Fruit fly (Drosophila melanogaster) whole organism, embryonic: ENCODE results near the gene CG13850.

Experiments used
- Aef1 ChIP-seq: fragments of 200-800 bp; sonication (Bioruptor generic); IDR thresholded peaks from 3 replicates; pipeline ENCODE4 v1.3.6; 2022; ENCODE audit warnings: missing biosample characterization, missing genetic modification characterization
- Atf6 ChIP-seq: fragments of 200-800 bp; sonication (Bioruptor generic); IDR thresholded peaks from 2 replicates; pipeline ENCODE4 v1.3.6; 2022; ENCODE audit warnings: missing biosample characterization, missing genetic modification characterization
- CG10462 ChIP-seq: fragments of 200-800 bp; sonication (Bioruptor generic); optimal IDR thresholded peaks from 2 replicates; lab custom pipeline; 2016; ENCODE audit warnings: missing biosample characterization, missing genetic modification characterization
- CG10959 ChIP-seq: fragments of 200-800 bp; sonication (Bioruptor generic); IDR thresholded peaks from 2 replicates; pipeline ENCODE4 v1.3.6; 2022; ENCODE audit warnings: missing biosample characterization, missing genetic modification characterization
- CG11456 ChIP-seq: fragments of 200-800 bp; sonication (Bioruptor generic); IDR thresholded peaks from 3 replicates; pipeline ENCODE4 v1.3.6; 2022; ENCODE audit warnings: missing biosample characterization, missing genetic modification characterization
- CG12769 ChIP-seq: fragments of 200-800 bp; sonication (Bioruptor generic); optimal IDR thresholded peaks from 2 replicates; lab custom pipeline; 2019; ENCODE audit warnings: missing biosample characterization, mild to moderate bottlenecking, missing genetic modification characterization, moderate library complexity
- CG14014 ChIP-seq: fragments of 200-800 bp; sonication (Bioruptor generic); IDR thresholded peaks from 2 replicates; pipeline ENCODE4 v1.3.6; 2022; ENCODE audit warnings: missing biosample characterization, missing genetic modification characterization
- CG14965 ChIP-seq: fragments of 200-800 bp; sonication (Bioruptor generic); optimal IDR thresholded peaks from 2 replicates; lab custom pipeline; 2016; ENCODE audit warnings: missing biosample characterization, missing genetic modification characterization, borderline replicate concordance
- CG1602 ChIP-seq: fragments of 200-800 bp; sonication (Bioruptor generic); optimal IDR thresholded peaks from 3 replicates; lab custom pipeline; 2016; ENCODE audit warnings: missing biosample characterization, missing genetic modification characterization
- CG17829 ChIP-seq: fragments of 200-800 bp; optimal IDR thresholded peaks from 2 replicates; lab custom pipeline; 2019; ENCODE audit warnings: missing biosample characterization, mild to moderate bottlenecking, missing genetic modification characterization, moderate library complexity
- CG2120 ChIP-seq: fragments of 200-800 bp; sonication (Bioruptor generic); optimal IDR thresholded peaks from 3 replicates; lab custom pipeline; 2016; ENCODE audit warnings: missing biosample characterization, missing genetic modification characterization
- CG2889 ChIP-seq: fragments of 200-800 bp; sonication (Bioruptor generic); IDR thresholded peaks from 3 replicates; pipeline ENCODE4 v1.3.6; 2022; ENCODE audit warnings: missing biosample characterization, missing genetic modification characterization
- CG30403 ChIP-seq: fragments of 200-800 bp; sonication (Bioruptor generic); optimal IDR thresholded peaks from 3 replicates; lab custom pipeline; 2016; ENCODE audit warnings: missing biosample characterization, missing genetic modification characterization
- CG31441 ChIP-seq: fragments of 200-800 bp; sonication (Bioruptor generic); IDR thresholded peaks from 2 replicates; pipeline ENCODE4 v1.3.6; 2022; ENCODE audit warnings: missing biosample characterization, missing genetic modification characterization
- CG42726 ChIP-seq: fragments of 200-800 bp; sonication (Bioruptor generic); IDR thresholded peaks from 2 replicates; pipeline ENCODE4 v1.3.6; 2022; ENCODE audit warnings: missing biosample characterization, missing genetic modification characterization; ENCODE audit not compliant: partially characterized antibody
- CG4707 ChIP-seq: fragments of 200-800 bp; sonication (Bioruptor generic); optimal IDR thresholded peaks from 2 replicates; lab custom pipeline; 2018; ENCODE audit warnings: missing biosample characterization, mild to moderate bottlenecking, missing genetic modification characterization, moderate library complexity
- CG4820 ChIP-seq: fragments of 200-800 bp; sonication (Bioruptor generic); optimal IDR thresholded peaks from 3 replicates; lab custom pipeline; 2016; ENCODE audit warnings: missing biosample characterization, missing genetic modification characterization
- CG7372 ChIP-seq: fragments of 200-800 bp; sonication (Bioruptor generic); IDR thresholded peaks from 2 replicates; pipeline ENCODE4 v1.3.6; 2022; ENCODE audit warnings: missing biosample characterization, missing genetic modification characterization
- CG8290 ChIP-seq, 3 experiments: fragments of 200-800 bp; sonication (Bioruptor generic); optimal IDR thresholded peaks; 2 replicates each; lab custom pipeline; 2016 to 2019; ENCODE audit warnings: missing biosample characterization in 3 of 3, missing genetic modification characterization in 3 of 3, mild to moderate bottlenecking in 2 of 3, moderate library complexity in 1 of 3
- CG8924 ChIP-seq: fragments of 200-800 bp; optimal IDR thresholded peaks from 3 replicates; lab custom pipeline; 2019; ENCODE audit warnings: missing biosample characterization, mild to moderate bottlenecking, missing genetic modification characterization, moderate library complexity
- CG9876 ChIP-seq: fragments of 200-800 bp; sonication (Bioruptor generic); optimal IDR thresholded peaks from 2 replicates; lab custom pipeline; 2016; ENCODE audit warnings: missing biosample characterization, missing genetic modification characterization
- CG9932 ChIP-seq: fragments of 200-800 bp; sonication (Bioruptor generic); IDR thresholded peaks from 2 replicates; pipeline ENCODE4 v1.3.6; 2022; ENCODE audit warnings: missing biosample characterization, missing genetic modification characterization
- Drgx ChIP-seq: fragments of 200-800 bp; sonication (Bioruptor generic); IDR thresholded peaks from 2 replicates; pipeline ENCODE4 v1.3.6; 2022; ENCODE audit warnings: missing biosample characterization, missing genetic modification characterization
- HHEX ChIP-seq: fragments of 200-800 bp; sonication (Bioruptor generic); optimal IDR thresholded peaks from 3 replicates; lab custom pipeline; 2017; ENCODE audit warnings: missing biosample characterization, mild to moderate bottlenecking, missing genetic modification characterization, missing genetic modification reagents
- Mad ChIP-seq: fragments of 200-800 bp; sonication (Bioruptor generic); optimal IDR thresholded peaks from 2 replicates; lab custom pipeline; 2016; ENCODE audit warnings: missing biosample characterization, missing genetic modification characterization
- NFAT ChIP-seq: fragments of 200-800 bp; sonication (Bioruptor generic); IDR thresholded peaks from 2 replicates; pipeline ENCODE4 v1.3.6; 2022; ENCODE audit warnings: missing biosample characterization, missing genetic modification characterization
- Oli ChIP-seq: fragments of 200-800 bp; sonication (Bioruptor generic); optimal IDR thresholded peaks from 2 replicates; lab custom pipeline; 2018; ENCODE audit warnings: missing biosample characterization, mild to moderate bottlenecking, missing genetic modification characterization, moderate library complexity
- Rfx ChIP-seq: fragments of 200-800 bp; sonication (Bioruptor generic); IDR thresholded peaks from 2 replicates; pipeline ENCODE4 v1.3.6; 2022; ENCODE audit warnings: missing biosample characterization, missing genetic modification characterization
- Taf1 ChIP-seq: fragments of 200-800 bp; sonication (Bioruptor generic); IDR thresholded peaks from 2 replicates; pipeline ENCODE4 v1.3.6; 2022; ENCODE audit warnings: missing biosample characterization, missing genetic modification characterization
- Xbp1 ChIP-seq: fragments of 200-800 bp; sonication (Bioruptor generic); optimal IDR thresholded peaks from 3 replicates; lab custom pipeline; 2016; ENCODE audit warnings: missing biosample characterization, mild to moderate bottlenecking, missing genetic modification characterization
- Xrp1 ChIP-seq: fragments of 200-800 bp; sonication (Bioruptor generic); IDR thresholded peaks from 2 replicates; pipeline ENCODE4 v1.3.6; 2022; ENCODE audit warnings: missing biosample characterization, missing genetic modification characterization
- al ChIP-seq: fragments of 200-800 bp; sonication (Bioruptor generic); IDR thresholded peaks from 2 replicates; pipeline ENCODE4 v1.3.6; 2022; ENCODE audit warnings: missing biosample characterization, missing genetic modification characterization
- amos ChIP-seq: fragments of 200-800 bp; sonication (Bioruptor generic); IDR thresholded peaks from 2 replicates; pipeline ENCODE4 v1.3.6; 2022; ENCODE audit warnings: missing biosample characterization, missing genetic modification characterization; ENCODE audit not compliant: partially characterized antibody
- chif ChIP-seq, 2 experiments: fragments of 200-800 bp; sonication (Bioruptor generic); optimal IDR thresholded peaks; 3 replicates each; lab custom pipeline; 2016; ENCODE audit warnings: missing biosample characterization in 2 of 2, missing genetic modification characterization in 2 of 2
- cwo ChIP-seq: fragments of 200-800 bp; sonication (Bioruptor generic); optimal IDR thresholded peaks from 3 replicates; lab custom pipeline; 2017; ENCODE audit warnings: missing biosample characterization, missing genetic modification characterization, mild to moderate bottlenecking, moderate library complexity, missing genetic modification reagents
- grn ChIP-seq: fragments of 200-800 bp; sonication (Bioruptor generic); optimal IDR thresholded peaks from 3 replicates; lab custom pipeline; 2017; ENCODE audit warnings: missing biosample characterization, missing genetic modification characterization
- gsb ChIP-seq: fragments of 200-800 bp; sonication (Bioruptor generic); IDR thresholded peaks from 2 replicates; pipeline ENCODE4 v1.3.6; 2022; ENCODE audit warnings: missing biosample characterization, missing genetic modification characterization
- hkb ChIP-seq, 2 experiments: fragments of 200-800 bp in 1 of 2; fragments of >200 bp in 1 of 2; sonication (Bioruptor generic) in 1 of 2; IDR thresholded peaks in 1 of 2; optimal IDR thresholded peaks in 1 of 2; 2 replicates each; pipeline versions ENCODE4 v1.3.6 to Lab custom; 2017 to 2022; ENCODE audit warnings: missing biosample characterization in 1 of 2, missing genetic modification characterization in 1 of 2
- ind ChIP-seq: fragments of 200-800 bp; sonication (Bioruptor generic); optimal IDR thresholded peaks from 3 replicates; lab custom pipeline; 2016; ENCODE audit warnings: missing biosample characterization, missing genetic modification characterization
- lmd ChIP-seq: fragments of 200-800 bp; sonication (Bioruptor generic); IDR thresholded peaks from 2 replicates; pipeline ENCODE4 v1.3.6; 2022; ENCODE audit warnings: missing biosample characterization, missing genetic modification characterization
- pan ChIP-seq, 4 experiments: fragments of >200 bp in 3 of 4; fragments of 200-800 bp in 1 of 4; sonication (Bioruptor generic) in 1 of 4; optimal IDR thresholded peaks in 3 of 4; IDR thresholded peaks in 1 of 4; 2 replicates each; pipeline versions ENCODE4 v1.3.6 to Lab custom; 2017 to 2022; ENCODE audit warnings: missing biosample characterization in 2 of 4, missing genetic modification characterization in 2 of 4, mixed read lengths in 1 of 4
- prd ChIP-seq, 3 experiments: fragments of >200 bp in 2 of 3; fragments of 200-800 bp in 1 of 3; sonication (Bioruptor generic) in 1 of 3; optimal IDR thresholded peaks in 2 of 3; IDR thresholded peaks in 1 of 3; 2 replicates in 2 of 3; 3 replicates in 1 of 3; pipeline versions ENCODE4 v1.3.6 to Lab custom; 2017 to 2022; ENCODE audit warnings: missing biosample characterization in 1 of 3, missing genetic modification characterization in 1 of 3
- sob ChIP-seq: fragments of 200-800 bp; sonication (Bioruptor generic); IDR thresholded peaks from 2 replicates; pipeline ENCODE4 v1.3.6; 2022; ENCODE audit warnings: missing biosample characterization, missing genetic modification characterization
- tgo ChIP-seq: fragments of 200-800 bp; sonication (Bioruptor generic); IDR thresholded peaks from 3 replicates; pipeline ENCODE4 v1.3.6; 2022; ENCODE audit warnings: missing biosample characterization, missing genetic modification characterization
- tin ChIP-seq: fragments of 200-800 bp; sonication (Bioruptor generic); optimal IDR thresholded peaks from 3 replicates; lab custom pipeline; 2016; ENCODE audit warnings: missing biosample characterization, missing genetic modification characterization
- unpg ChIP-seq: fragments of 200-800 bp; sonication (Bioruptor generic); optimal IDR thresholded peaks from 3 replicates; lab custom pipeline; 2018; ENCODE audit warnings: missing biosample characterization, mild to moderate bottlenecking, missing genetic modification characterization, moderate library complexity
- vfl ChIP-seq: fragments of 200-800 bp; sonication (Bioruptor generic); optimal IDR thresholded peaks from 2 replicates; lab custom pipeline; 2016; ENCODE audit warnings: missing biosample characterization, missing genetic modification characterization
- vvl ChIP-seq: fragments of 200-800 bp; sonication (Bioruptor generic); IDR thresholded peaks from 2 replicates; pipeline ENCODE4 v1.3.6; 2022; ENCODE audit warnings: missing biosample characterization, missing genetic modification characterization

The CG13850 gene

dm6 chr3R:22400246-22400645 is 10.5 kb downstream of the CG13850 start (continued):
- TF ChIP-seq Xrp1 = peak; percentile 54; the same call in 1 of the 2 replicates
- peak; percentile 25 for TF ChIP-seq cwo (GFP tag; lab: Kevin White, UChicago)
- TF ChIP-seq CG14965 (GFP tag; lab: Kevin White, UChicago) = no peak
- TF ChIP-seq unpg (GFP tag; lab: Kevin White, UChicago) = no peak
- TF ChIP-seq al (GFP tag; lab: Robert Waterston, UW) = peak; percentile 28; the same call in 1 of the 2 replicates
- TF ChIP-seq CG8290 (GFP tag; optimal IDR thresholded peaks at IDR 0.05; lab: Kevin White, UChicago) = no peak
- TF ChIP-seq CG8290 (tag; optimal IDR thresholded peaks at IDR 0.05; lab: Kevin White, UChicago) = no peak
- peak; percentile 71 for TF ChIP-seq lmd (GFP tag; lab: Robert Waterston, UW)
- TF ChIP-seq CG17829 (tag; lab: Kevin White, UChicago) = peak; percentile 6
- no peak for TF ChIP-seq pan (optimal IDR thresholded peaks at IDR 0.05; lab: Kevin White, UChicago)
- TF ChIP-seq pan (GFP tag; optimal IDR thresholded peaks at IDR 0.05 in 1 of 2, IDR thresholded peaks at IDR 0.05 in 1 of 2) = peak in 1 of 2 experiments; percentile 40
- TF ChIP-seq chif (GFP tag; optimal IDR thresholded peaks at IDR 0.05; lab: Kevin White, UChicago) = peak in 1 of 2 experiments; percentile 7
- no peak for TF ChIP-seq Mad (GFP tag; lab: Kevin White, UChicago)
- peak; percentile 21; the same call in 1 of the 3 replicates for TF ChIP-seq tgo (GFP tag; lab: Robert Waterston, UW)
- TF ChIP-seq CG9932 = peak; percentile 68
- TF ChIP-seq tin = peak; percentile 3
- TF ChIP-seq Xbp1 (GFP tag; lab: Kevin White, UChicago) = peak; percentile 11
- TF ChIP-seq CG42726 (GFP tag; lab: Robert Waterston, UW) = no peak
- TF ChIP-seq hkb (optimal IDR thresholded peaks at IDR 0.05; lab: Kevin White, UChicago) = no peak
- TF ChIP-seq hkb (GFP tag; IDR thresholded peaks at IDR 0.05; lab: Robert Waterston, UW) = peak; percentile 51; the same call in 1 of the 2 replicates
- TF ChIP-seq CG10959 (GFP tag; lab: Robert Waterston, UW) = peak; percentile 17; the same call in 1 of the 2 replicates
- peak; percentile 23 for TF ChIP-seq HHEX (GFP tag; lab: Kevin White, UChicago)
- TF ChIP-seq CG2120 (GFP tag; lab: Kevin White, UChicago) = peak; percentile 61
- peak; percentile 3 for TF ChIP-seq CG30403 (GFP tag; lab: Kevin White, UChicago)
- TF ChIP-seq CG12769 = peak; percentile 40
- peak; percentile 29; the same call in 1 of the 2 replicates for TF ChIP-seq CG14014 (GFP tag; lab: Robert Waterston, UW)
- TF ChIP-seq CG4707 (GFP tag; lab: Kevin White, UChicago) = no peak
- TF ChIP-seq sob (GFP tag; lab: Robert Waterston, UW) = 0 out of 2 replicates have a peak, but pooled peaks have one; percentile 29
- TF ChIP-seq CG31441 (GFP tag; lab: Robert Waterston, UW) = no peak
- TF ChIP-seq vfl (GFP tag; lab: Kevin White, UChicago) = no peak
- TF ChIP-seq NFAT = peak; percentile 60
- TF ChIP-seq CG11456 (GFP tag; lab: Robert Waterston, UW) = peak; percentile 55; the same call in 1 of the 3 replicates
- peak; percentile 19 for TF ChIP-seq CG8924
- TF ChIP-seq ind (GFP tag; lab: Kevin White, UChicago) = peak; percentile 25
- TF ChIP-seq CG9876 = no peak
- peak; percentile 8 for TF ChIP-seq CG1602 (GFP tag; lab: Kevin White, UChicago)
- 0 out of 3 replicates have a peak, but pooled peaks have one; percentile 8 for TF ChIP-seq CG2889 (GFP tag; lab: Robert Waterston, UW)
- peak; percentile 30 for TF ChIP-seq Oli (tag; lab: Kevin White, UChicago)
- TF ChIP-seq Rfx = peak; percentile 80
- TF ChIP-seq CG10462 (GFP tag; lab: Kevin White, UChicago) = no peak
- peak; percentile 67; the same call in 1 of the 2 replicates for TF ChIP-seq vvl (GFP tag; lab: Robert Waterston, UW)
- TF ChIP-seq Aef1 = peak; percentile 35; the same call in 1 of the 3 replicates
- peak; percentile 48 for TF ChIP-seq CG4820 (GFP tag; lab: Kevin White, UChicago)
- peak; percentile 49; the same call in 1 of the 2 replicates for TF ChIP-seq Atf6 (GFP tag; lab: Robert Waterston, UW)
- no peak for TF ChIP-seq amos (GFP tag; lab: Robert Waterston, UW)
- TF ChIP-seq gsb (GFP tag; lab: Robert Waterston, UW) = 0 out of 2 replicates have a peak, but pooled peaks have one; percentile 26
- 0 out of 2 replicates have a peak, but pooled peaks have one; percentile 15 for TF ChIP-seq CG7372 (GFP tag; lab: Robert Waterston, UW)
- no peak for TF ChIP-seq prd (optimal IDR thresholded peaks at IDR 0.05; lab: Kevin White, UChicago)
- peak; percentile 68 for TF ChIP-seq prd (GFP tag; IDR thresholded peaks at IDR 0.05; lab: Robert Waterston, UW)
- TF ChIP-seq Taf1 (GFP tag; lab: Robert Waterston, UW) = peak; percentile 55
- TF ChIP-seq grn = peak; percentile 12
- TF ChIP-seq Drgx (GFP tag; lab: Robert Waterston, UW) = peak; percentile 68
